Worm (Caenorhabditis elegans) whole organism, midembryonic: ENCODE data around the gene srxa-10.

Source experiments
- T22C8.4 ChIP-seq: fragments of 200-800 bp; sonication (Bioruptor generic); IDR thresholded peaks from 2 replicates; pipeline ENCODE4 v1.3.6; 2022; ENCODE audit warnings: missing genetic modification characterization, missing compliant biosample characterization
- cog-1 ChIP-seq: sonication (generic microtip); optimal IDR thresholded peaks from 2 replicates; lab custom pipeline; 2016; ENCODE audit warnings: missing genetic modification characterization, missing compliant biosample characterization
- flt-1 ChIP-seq: fragments of 200-800 bp; sonication (Bioruptor generic); IDR thresholded peaks from 2 replicates; pipeline ENCODE4 v1.3.6; 2022; ENCODE audit warnings: missing genetic modification characterization, missing compliant biosample characterization
- klf-2 ChIP-seq: fragments of 200-800 bp; sonication (Bioruptor generic); conservative IDR thresholded peaks from 2 replicates; pipeline ENCODE4 v1.3.6; 2022; ENCODE audit warnings: missing genetic modification reagents, missing genetic modification characterization, missing compliant biosample characterization
- med-1 ChIP-seq: sonication (generic microtip); optimal IDR thresholded peaks from 2 replicates; lab custom pipeline; 2017; ENCODE audit warnings: missing genetic modification characterization, mild to moderate bottlenecking, missing compliant biosample characterization, antibody characterized with exemption, missing genetic modification reagents; ENCODE audit not compliant: insufficient read depth
- ref-1 ChIP-seq: fragments of 200-800 bp; sonication (Bioruptor generic); conservative IDR thresholded peaks from 2 replicates; pipeline ENCODE4 v1.3.6; 2022; ENCODE audit warnings: missing genetic modification reagents, missing genetic modification characterization, missing compliant biosample characterization
- tab-1 ChIP-seq: fragments of 200-800 bp; sonication (Bioruptor generic); IDR thresholded peaks from 2 replicates; pipeline ENCODE4 v1.3.6; 2022; ENCODE audit warnings: missing genetic modification characterization, missing compliant biosample characterization
- ztf-23 ChIP-seq: fragments of 200-800 bp; sonication (Bioruptor generic); IDR thresholded peaks from 2 replicates; pipeline ENCODE4 v1.3.6; 2022; ENCODE audit warnings: missing genetic modification reagents, missing genetic modification characterization, missing compliant biosample characterization
- ztf-29 ChIP-seq: fragments of 200-800 bp; sonication (Bioruptor generic); IDR thresholded peaks from 2 replicates; pipeline ENCODE4 v1.3.6; 2022; ENCODE audit warnings: missing genetic modification reagents, missing genetic modification characterization, missing compliant biosample characterization

Gene srxa-10

DNA sequence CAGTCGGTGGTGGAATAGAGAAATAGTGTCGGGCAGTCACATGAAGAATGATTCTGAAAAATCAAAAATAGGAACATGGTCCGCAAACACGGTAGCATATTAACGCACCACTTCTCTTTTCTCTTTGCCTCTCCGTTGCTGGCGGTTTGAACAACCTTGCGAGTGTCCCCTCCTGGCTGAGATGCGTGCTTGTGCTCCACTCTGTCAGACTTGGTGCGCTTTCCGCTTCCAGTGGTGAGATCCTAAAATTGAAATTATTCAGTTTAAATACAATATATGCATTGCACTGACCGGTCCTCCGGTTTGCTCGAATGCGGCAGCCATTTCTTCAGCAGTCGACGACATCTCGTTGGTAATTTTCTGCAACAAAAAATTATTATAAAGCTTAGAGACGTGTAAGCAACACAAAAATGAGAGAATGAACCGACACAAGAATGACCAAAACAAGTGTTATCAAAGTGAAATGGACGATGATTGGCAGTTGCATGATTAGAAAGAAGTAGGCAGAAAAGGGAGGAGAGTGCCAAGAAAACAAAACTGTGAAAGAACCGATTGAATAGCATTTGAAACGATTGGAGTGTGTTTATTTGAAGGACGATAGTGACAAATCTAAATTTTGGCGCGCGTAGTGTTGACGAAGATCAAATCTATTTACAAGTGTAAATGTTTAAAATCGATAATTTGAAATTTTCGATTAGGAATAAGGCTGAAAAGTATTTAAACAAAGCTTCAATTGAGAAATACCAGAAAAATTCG lies 28.9 kb upstream of the srxa-10 start, which contains the start of gene ZK632.9:
ZK632.9 (minus strand) TSS at position 360 of the 756 bp plus-strand sequence.
- TF ChIP-seq ztf-29 (0 out of 2 replicates have a peak, but pooled peaks have one; percentile 38), tab-1 (GFP tag; lab: Robert Waterston, UW) (no peak), ref-1 (GFP tag; lab: Robert Waterston, UW) (no peak), flt-1 (GFP tag; lab: Robert Waterston, UW) (no peak), ztf-23 (GFP tag; lab: Robert Waterston, UW) (no peak), klf-2 (no peak)

DNA sequence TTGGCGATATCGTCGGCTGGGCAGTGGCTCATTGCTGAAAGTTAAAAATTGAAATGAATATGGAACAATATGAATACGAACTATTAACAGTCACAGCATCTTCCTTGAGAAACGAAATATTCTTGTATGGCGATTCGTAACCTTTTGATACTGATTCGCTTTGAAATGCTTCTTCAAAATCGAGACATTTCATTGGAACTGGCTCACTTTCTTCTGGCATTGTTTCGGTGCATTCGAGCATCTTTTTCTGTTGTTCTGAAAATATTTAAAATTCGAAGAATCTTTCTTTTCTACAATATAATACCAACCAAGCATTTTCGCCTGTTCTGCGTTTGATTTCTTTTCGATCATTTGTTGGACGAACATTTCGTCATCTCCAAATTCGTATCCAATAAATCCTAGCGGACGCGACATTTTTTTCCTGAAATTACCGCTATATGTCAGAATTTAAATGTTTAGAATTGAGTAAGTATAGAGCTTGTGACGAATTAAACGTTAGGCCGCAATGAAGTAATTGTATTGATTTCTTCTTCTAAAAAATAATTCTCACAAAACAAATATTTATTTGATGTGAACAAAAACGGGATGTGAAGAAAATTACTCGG lies 28.1 kb upstream of the srxa-10 start, which contains the start of gene lin-52:
lin-52 (minus strand) TSS at position 421 of the 605 bp plus-strand sequence.
- TF ChIP-seq med-1 (GFP tag; lab: Kevin White, UChicago) (no peak), ref-1 (GFP tag; lab: Robert Waterston, UW) (no peak), cog-1 (tag; lab: Kevin White, UChicago) (no peak), T22C8.4 (GFP tag; lab: Robert Waterston, UW) (no peak), ztf-29 (no peak), flt-1 (GFP tag; lab: Robert Waterston, UW) (no peak), ztf-23 (GFP tag; lab: Robert Waterston, UW) (no peak), tab-1 (GFP tag; lab: Robert Waterston, UW) (no peak), klf-2 (no peak)

DNA sequence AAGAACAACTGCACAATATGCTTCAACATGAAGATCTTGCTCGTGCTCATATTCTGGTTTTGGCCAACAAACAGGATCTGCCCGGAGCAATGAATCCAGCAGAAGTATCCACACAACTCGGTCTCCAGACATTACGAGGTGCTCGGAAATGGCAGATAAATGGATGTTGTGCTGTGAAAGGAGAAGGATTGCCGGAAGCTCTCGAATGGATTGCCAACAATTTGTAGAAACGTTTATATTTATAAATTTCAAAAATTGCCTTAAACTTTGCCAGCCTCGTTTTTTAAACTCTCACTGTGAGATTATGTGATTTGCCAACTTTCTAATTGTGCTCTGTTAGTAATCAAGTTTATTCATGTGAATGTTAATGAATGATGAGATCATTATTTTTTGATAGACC lies 27.4 kb upstream of the srxa-10 start:
- TF ChIP-seq med-1 (GFP tag; lab: Kevin White, UChicago) (no peak), klf-2 (no peak), ztf-29 (no peak), ref-1 (GFP tag; lab: Robert Waterston, UW) (no peak), flt-1 (GFP tag; lab: Robert Waterston, UW) (no peak), tab-1 (GFP tag; lab: Robert Waterston, UW) (no peak), T22C8.4 (GFP tag; lab: Robert Waterston, UW) (no peak)

DNA sequence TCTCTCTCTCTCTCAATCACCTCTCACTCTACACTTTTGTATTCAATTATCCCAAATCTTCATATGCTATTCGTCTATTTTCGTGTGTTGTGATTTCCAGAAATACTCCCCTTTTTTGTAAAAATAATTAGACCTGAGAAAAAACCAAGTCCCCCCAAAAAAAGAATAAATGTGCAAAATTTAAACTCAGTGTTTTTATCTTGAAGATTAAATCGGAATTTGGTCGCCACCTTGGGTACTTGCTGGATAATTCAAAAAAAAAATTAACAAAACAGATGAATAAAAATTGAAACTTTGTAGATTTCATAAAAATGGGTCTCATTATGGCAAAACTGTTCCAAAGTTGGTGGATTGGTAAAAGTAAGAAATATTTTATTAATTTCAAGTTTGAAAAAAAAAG lies 26.6 kb upstream of the srxa-10 start, which contains the start of gene arl-5:
arl-5 (plus strand) TSS at position 301 of the 400 bp plus-strand sequence.
- TF ChIP-seq T22C8.4 (GFP tag; lab: Robert Waterston, UW) (no peak), tab-1 (GFP tag; lab: Robert Waterston, UW) (no peak), flt-1 (GFP tag; lab: Robert Waterston, UW) (no peak), ztf-29 (no peak)

DNA sequence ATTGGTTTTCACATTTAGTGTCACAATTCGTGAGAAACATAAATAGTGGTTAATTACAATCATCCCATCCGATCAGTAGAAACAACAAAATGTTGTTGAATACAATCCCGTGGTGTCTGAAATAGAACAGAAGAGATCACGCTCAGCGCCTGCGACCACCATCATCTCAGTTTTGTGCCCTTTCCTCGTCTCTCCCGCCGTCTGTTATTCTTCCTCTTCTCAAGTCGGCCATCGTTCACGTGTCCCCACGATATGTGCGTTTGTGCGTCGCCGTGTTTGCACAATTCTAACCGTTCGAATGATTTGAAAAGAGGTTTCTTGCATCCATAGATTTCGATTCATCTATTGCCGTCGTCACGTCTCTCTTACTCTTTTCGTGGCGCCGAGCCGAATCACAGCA lies 22.4 kb upstream of the srxa-10 start, which contains the start of gene panl-3:
panl-3 (plus strand) TSS at position 294 of the 400 bp plus-strand sequence.
- TF ChIP-seq ztf-23 (GFP tag; lab: Robert Waterston, UW) (peak; percentile 70; the same call in 1 of the 2 replicates), tab-1 (GFP tag; lab: Robert Waterston, UW) (no peak)

DNA sequence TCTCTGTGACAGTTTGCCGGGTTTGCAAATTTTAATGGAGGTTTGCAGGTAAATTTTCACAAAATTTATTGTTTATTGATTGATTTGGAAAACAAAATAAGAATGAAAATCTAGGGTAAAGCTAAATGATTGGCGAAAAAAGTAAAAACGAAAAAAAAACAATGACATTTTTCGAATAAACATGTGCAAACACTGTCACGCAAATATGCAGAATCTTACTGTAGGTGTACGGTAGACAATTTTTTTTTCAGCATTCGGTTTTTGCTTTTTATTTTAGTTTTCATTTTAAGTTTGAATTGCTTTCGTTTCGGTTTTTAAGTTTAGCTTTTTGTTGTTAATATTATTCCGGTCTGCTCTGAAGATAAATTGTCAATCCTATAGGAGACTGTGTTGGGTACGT lies 21.5 kb upstream of the srxa-10 start:
- TF ChIP-seq tab-1 (GFP tag; lab: Robert Waterston, UW) (no peak), ref-1 (GFP tag; lab: Robert Waterston, UW) (no peak), ztf-29 (no peak), cog-1 (tag; lab: Kevin White, UChicago) (no peak), klf-2 (no peak), T22C8.4 (GFP tag; lab: Robert Waterston, UW) (no peak), ztf-23 (GFP tag; lab: Robert Waterston, UW) (no peak), flt-1 (GFP tag; lab: Robert Waterston, UW) (no peak), med-1 (GFP tag; lab: Kevin White, UChicago) (no peak)

DNA sequence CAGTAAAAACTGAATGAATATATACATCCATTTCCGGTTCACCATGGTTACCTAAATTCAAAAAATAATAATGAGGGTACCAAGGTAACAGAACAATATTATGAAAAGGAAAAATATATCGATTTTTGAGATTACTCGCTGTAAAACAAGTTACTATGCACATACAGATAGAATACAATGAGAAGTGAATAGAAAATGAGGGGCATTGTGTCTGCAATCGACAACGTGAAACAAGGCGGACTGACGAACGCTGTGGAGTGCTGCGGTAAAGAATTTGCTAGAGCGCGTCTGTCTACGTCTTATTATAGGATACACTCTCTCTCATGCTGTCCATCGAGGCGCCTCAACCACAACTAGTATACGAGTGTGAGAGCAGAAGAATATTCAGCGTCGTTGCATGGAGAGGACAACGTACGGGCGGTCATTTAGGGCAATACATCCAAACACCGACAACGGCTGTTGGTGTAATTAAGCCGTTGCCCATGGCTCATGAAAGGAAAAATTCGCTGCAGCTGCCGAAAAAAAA lies 20.8 kb upstream of the srxa-10 start, which contains the start of gene cnx-1:
cnx-1 (minus strand) TSS at position 51 of the 526 bp plus-strand sequence.
- TF ChIP-seq flt-1 (GFP tag; lab: Robert Waterston, UW) (peak; percentile 42; the same call in 1 of the 2 replicates), T22C8.4 (GFP tag; lab: Robert Waterston, UW) (no peak), med-1 (GFP tag; lab: Kevin White, UChicago) (no peak), ztf-29 (no peak), klf-2 (no peak), ref-1 (GFP tag; lab: Robert Waterston, UW) (no peak), ztf-23 (GFP tag; lab: Robert Waterston, UW) (no peak), tab-1 (GFP tag; lab: Robert Waterston, UW) (peak; percentile 68; the same call in 1 of the 2 replicates), cog-1 (tag; lab: Kevin White, UChicago) (no peak)

DNA sequence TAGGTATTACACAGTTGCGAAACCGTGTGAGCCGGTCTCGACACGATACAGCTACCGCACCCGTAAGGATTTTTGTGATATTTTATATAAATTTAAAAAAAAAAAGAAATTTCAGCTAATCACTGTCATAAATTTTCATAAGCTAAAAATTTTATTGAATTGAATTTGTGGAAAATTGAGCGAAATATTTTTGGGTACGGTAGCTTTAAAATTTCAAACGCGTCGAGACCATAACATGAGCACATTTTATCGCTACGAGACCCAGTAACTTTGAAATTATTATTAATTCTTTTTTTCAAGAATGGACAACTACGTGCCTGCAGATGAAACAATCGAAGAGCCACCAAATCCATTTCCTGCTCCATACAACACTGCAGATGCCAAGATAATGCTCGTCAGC lies 16.8 kb upstream of the srxa-10 start, which contains the start of gene ZK632.14:
ZK632.14 (plus strand) TSS at position 301 of the 400 bp plus-strand sequence.
- TF ChIP-seq med-1 (GFP tag; lab: Kevin White, UChicago): no peak

DNA sequence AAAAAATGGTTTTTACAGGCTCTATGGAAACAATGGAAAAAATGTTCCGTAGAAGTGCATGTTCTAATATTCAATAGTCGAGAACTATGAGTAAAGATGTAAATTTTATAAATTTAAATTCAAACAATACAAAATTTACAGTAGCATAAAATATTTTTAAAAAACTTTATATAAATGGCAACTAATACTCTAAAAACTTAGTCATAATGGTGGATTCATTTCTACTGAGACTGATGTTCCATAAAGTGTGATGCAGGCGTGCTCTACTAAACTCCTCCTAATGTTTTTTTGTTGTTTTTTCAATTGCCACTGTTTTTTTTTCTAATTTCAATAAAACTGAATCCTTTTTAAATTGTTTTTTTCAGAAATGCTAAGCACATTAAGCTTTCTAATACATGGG lies 11.8 kb upstream of the srxa-10 start, which contains the start of gene gtap-2:
gtap-2 (plus strand) TSS at position 366 of the 400 bp plus-strand sequence.
- TF ChIP-seq tab-1 (GFP tag; lab: Robert Waterston, UW) (no peak), ztf-29 (no peak), klf-2 (no peak), cog-1 (tag; lab: Kevin White, UChicago) (no peak), ref-1 (GFP tag; lab: Robert Waterston, UW) (no peak), ztf-23 (GFP tag; lab: Robert Waterston, UW) (no peak), med-1 (GFP tag; lab: Kevin White, UChicago) (no peak), flt-1 (GFP tag; lab: Robert Waterston, UW) (no peak), T22C8.4 (GFP tag; lab: Robert Waterston, UW) (no peak)
